Worm (Caenorhabditis elegans) whole organism, late embryonic: Measurements from ENCODE around the gene sra-33.
A peak's percentile ranks its signal among the peaks of the same experiment; 100 is the strongest.

Source experiments
- C08G9.2 ChIP-seq: sonication (generic microtip); optimal IDR thresholded peaks from 2 replicates; lab custom pipeline; 2016; ENCODE audit warnings: mild to moderate bottlenecking, missing genetic modification characterization, moderate library complexity, missing compliant biosample characterization
- F13H6.1 ChIP-seq: sonication (generic microtip); optimal IDR thresholded peaks from 2 replicates; lab custom pipeline; 2016; ENCODE audit warnings: missing genetic modification characterization, missing compliant biosample characterization
- K02D7.2 ChIP-seq: sonication (generic microtip); optimal IDR thresholded peaks from 2 replicates; lab custom pipeline; 2017; ENCODE audit warnings: mild to moderate bottlenecking, missing genetic modification characterization, missing compliant biosample characterization
- Y22D7AL.16 ChIP-seq: sonication (generic microtip); optimal IDR thresholded peaks from 2 replicates; lab custom pipeline; 2016; ENCODE audit warnings: missing genetic modification characterization, missing compliant biosample characterization
- ahr-1 ChIP-seq: sonication (generic microtip); optimal IDR thresholded peaks from 2 replicates; lab custom pipeline; 2016; ENCODE audit warnings: missing genetic modification characterization, missing compliant biosample characterization
- ama-1 ChIP-seq: fragments of 150-350 bp; optimal IDR thresholded peaks from 2 replicates; lab custom pipeline; 2014
- ceh-18 ChIP-seq: sonication (generic microtip); optimal IDR thresholded peaks from 2 replicates; lab custom pipeline; 2016; ENCODE audit warnings: missing genetic modification characterization, missing compliant biosample characterization
- ceh-19 ChIP-seq: fragments of 200-800 bp; sonication (Bioruptor generic); optimal IDR thresholded peaks from 2 replicates; lab custom pipeline; 2018; ENCODE audit warnings: mild to moderate bottlenecking, missing genetic modification characterization, missing compliant biosample characterization
- ceh-30 ChIP-seq: fragments of 150-350 bp; optimal IDR thresholded peaks from 2 replicates; lab custom pipeline; 2014; ENCODE audit warnings: missing biosample characterization, missing genetic modification characterization
- ceh-31 ChIP-seq: sonication (generic microtip); optimal IDR thresholded peaks from 2 replicates; lab custom pipeline; 2016; ENCODE audit warnings: missing genetic modification characterization, missing compliant biosample characterization
- ceh-34 ChIP-seq: sonication (generic microtip); optimal IDR thresholded peaks from 2 replicates; lab custom pipeline; 2016; ENCODE audit warnings: mild to moderate bottlenecking, missing genetic modification characterization, missing compliant biosample characterization
- ceh-45 ChIP-seq: fragments of 200-800 bp; sonication (Bioruptor generic); IDR thresholded peaks from 2 replicates; pipeline ENCODE4 v1.3.6; 2022; ENCODE audit warnings: missing genetic modification reagents, missing genetic modification characterization, missing compliant biosample characterization
- ceh-6 ChIP-seq: fragments of 200-800 bp; sonication (Bioruptor generic); optimal IDR thresholded peaks from 2 replicates; lab custom pipeline; 2018; ENCODE audit warnings: mild to moderate bottlenecking, missing genetic modification characterization, missing compliant biosample characterization
- ceh-9 ChIP-seq: sonication (generic microtip); optimal IDR thresholded peaks from 2 replicates; lab custom pipeline; 2016; ENCODE audit warnings: mild to moderate bottlenecking, missing genetic modification characterization, inconsistent platforms, missing compliant biosample characterization
- elt-2 ChIP-seq: sonication (generic microtip); optimal IDR thresholded peaks from 2 replicates; lab custom pipeline; 2016; ENCODE audit warnings: missing genetic modification reagents, missing genetic modification characterization, missing compliant biosample characterization
- fkh-6 ChIP-seq: sonication (generic microtip); optimal IDR thresholded peaks from 2 replicates; lab custom pipeline; 2016; ENCODE audit warnings: missing genetic modification characterization, missing compliant biosample characterization
- hlh-13 ChIP-seq: fragments of 200-800 bp; sonication (Bioruptor generic); optimal IDR thresholded peaks from 2 replicates; lab custom pipeline; 2018; ENCODE audit warnings: mild to moderate bottlenecking, missing genetic modification characterization, missing compliant biosample characterization
- hlh-15 ChIP-seq: sonication (generic microtip); optimal IDR thresholded peaks from 2 replicates; lab custom pipeline; 2016; ENCODE audit warnings: missing genetic modification characterization, missing compliant biosample characterization
- hlh-6 ChIP-seq: sonication (generic microtip); optimal IDR thresholded peaks from 2 replicates; lab custom pipeline; 2016; ENCODE audit warnings: missing genotype, missing genetic modification characterization, missing compliant biosample characterization
- hlh-8 ChIP-seq: sonication (generic microtip); optimal IDR thresholded peaks from 2 replicates; lab custom pipeline; 2016; ENCODE audit warnings: missing genotype, missing genetic modification characterization, missing compliant biosample characterization
- lim-6 ChIP-seq: sonication (generic microtip); optimal IDR thresholded peaks from 2 replicates; lab custom pipeline; 2016; ENCODE audit warnings: missing genetic modification characterization, missing compliant biosample characterization
- mec-3 ChIP-seq: sonication (generic microtip); optimal IDR thresholded peaks from 2 replicates; lab custom pipeline; 2016; ENCODE audit warnings: borderline replicate concordance, missing genetic modification characterization, missing compliant biosample characterization
- nfya-1 ChIP-seq: sonication (generic microtip); optimal IDR thresholded peaks from 2 replicates; lab custom pipeline; 2017; ENCODE audit warnings: missing genetic modification characterization, mild to moderate bottlenecking, missing compliant biosample characterization, antibody characterized with exemption, moderate library complexity
- npax-4 ChIP-seq: sonication (generic microtip); optimal IDR thresholded peaks from 2 replicates; lab custom pipeline; 2016; ENCODE audit warnings: missing genetic modification characterization, missing compliant biosample characterization
- pat-9 ChIP-seq: fragments of 200-800 bp; sonication (Bioruptor generic); optimal IDR thresholded peaks from 2 replicates; lab custom pipeline; 2018; ENCODE audit warnings: mild to moderate bottlenecking, missing genetic modification characterization, moderate library complexity, missing compliant biosample characterization
- pros-1 ChIP-seq: fragments of 150-350 bp; optimal IDR thresholded peaks from 2 replicates; lab custom pipeline; 2014; ENCODE audit warnings: missing biosample characterization, missing genetic modification reagents, missing genetic modification characterization
- ref-2 ChIP-seq: sonication (generic microtip); optimal IDR thresholded peaks from 2 replicates; lab custom pipeline; 2016; ENCODE audit warnings: missing genetic modification characterization, missing compliant biosample characterization
- rnt-1 ChIP-seq: sonication (generic microtip); optimal IDR thresholded peaks from 2 replicates; lab custom pipeline; 2016; ENCODE audit warnings: missing genetic modification characterization, missing compliant biosample characterization
- syd-9 ChIP-seq: sonication (generic microtip); optimal IDR thresholded peaks from 2 replicates; lab custom pipeline; 2016; ENCODE audit warnings: mild to moderate bottlenecking, missing genetic modification characterization, moderate library complexity, missing compliant biosample characterization
- tbx-2 ChIP-seq: sonication (generic microtip); optimal IDR thresholded peaks from 2 replicates; lab custom pipeline; 2016; ENCODE audit warnings: missing genetic modification characterization, missing compliant biosample characterization
- unc-3 ChIP-seq, 2 experiments: fragments of 200-800 bp in 1 of 2; sonication (Bioruptor generic) in 1 of 2; sonication (generic microtip) in 1 of 2; conservative IDR thresholded peaks in 1 of 2; optimal IDR thresholded peaks in 1 of 2; 2 replicates each; pipeline versions ENCODE4 v1.3.6 to Lab custom; 2016 to 2022; ENCODE audit warnings: missing compliant biosample characterization in 2 of 2, missing genetic modification characterization in 2 of 2, missing genetic modification reagents in 1 of 2
- unc-42 ChIP-seq: sonication (generic microtip); optimal IDR thresholded peaks from 2 replicates; lab custom pipeline; 2016; ENCODE audit warnings: missing genotype, missing genetic modification characterization, missing compliant biosample characterization
- unc-86 ChIP-seq: sonication (generic microtip); optimal IDR thresholded peaks from 2 replicates; lab custom pipeline; 2016; ENCODE audit warnings: missing genetic modification characterization, missing compliant biosample characterization
- zip-5 ChIP-seq: sonication (generic microtip); optimal IDR thresholded peaks from 2 replicates; lab custom pipeline; 2016; ENCODE audit warnings: missing genetic modification characterization, missing compliant biosample characterization
- ztf-16 ChIP-seq: sonication (generic microtip); optimal IDR thresholded peaks from 2 replicates; lab custom pipeline; 2017; ENCODE audit warnings: missing genetic modification characterization, missing compliant biosample characterization

The sra-33 gene

DNA sequence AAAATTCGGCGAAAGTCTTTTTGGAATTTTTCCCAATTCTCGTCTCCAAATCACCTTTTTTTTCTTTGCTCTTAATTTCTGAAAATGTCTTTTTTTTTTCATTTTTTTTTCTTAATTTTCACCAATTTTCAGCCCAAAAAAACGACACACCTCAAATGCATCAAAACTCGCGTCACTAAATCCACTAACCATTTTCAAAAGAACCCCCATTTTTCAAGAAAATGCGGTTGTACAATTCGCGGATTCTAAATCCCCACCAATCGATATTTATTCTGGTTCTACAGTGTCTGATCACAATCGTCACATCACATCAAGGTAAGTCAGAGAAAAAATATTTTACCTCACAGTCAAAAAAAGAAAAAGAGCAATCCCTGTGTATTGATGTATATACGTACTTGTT, 34.8 kb upstream of the sra-33 start, which contains the start of gene vab-1:
TSS of gene vab-1 (plus strand) at position 133 of the 400 bp plus-strand sequence.
- TF ChIP-seq ceh-45 (no peak), hlh-15 (tag; lab: Kevin White, UChicago) (no peak), F13H6.1 (tag; lab: Kevin White, UChicago) (no peak), hlh-8 (tag; lab: Kevin White, UChicago) (no peak), mec-3 (no peak), hlh-13 (GFP tag; lab: Kevin White, UChicago) (no peak), ceh-19 (GFP tag; lab: Kevin White, UChicago) (no peak), unc-3 (GFP tag; conservative IDR thresholded peaks at IDR 0.05; lab: Robert Waterston, UW) (no peak), unc-3 (tag; optimal IDR thresholded peaks at IDR 0.05; lab: Kevin White, UChicago) (no peak), ref-2 (no peak), syd-9 (tag; lab: Kevin White, UChicago) (no peak), nfya-1 (tag; lab: Kevin White, UChicago) (no peak), lim-6 (no peak), npax-4 (no peak), K02D7.2 (tag; lab: Kevin White, UChicago) (no peak), ahr-1 (tag; lab: Kevin White, UChicago) (no peak), ceh-18 (tag; lab: Kevin White, UChicago) (no peak), ztf-16 (tag; lab: Kevin White, UChicago) (no peak), pros-1 (tag; lab: Kevin White, UChicago) (no peak), fkh-6 (tag; lab: Kevin White, UChicago) (no peak), unc-42 (no peak)
- TF ChIP-seq, all 69 proteins: peak for 0

DNA sequence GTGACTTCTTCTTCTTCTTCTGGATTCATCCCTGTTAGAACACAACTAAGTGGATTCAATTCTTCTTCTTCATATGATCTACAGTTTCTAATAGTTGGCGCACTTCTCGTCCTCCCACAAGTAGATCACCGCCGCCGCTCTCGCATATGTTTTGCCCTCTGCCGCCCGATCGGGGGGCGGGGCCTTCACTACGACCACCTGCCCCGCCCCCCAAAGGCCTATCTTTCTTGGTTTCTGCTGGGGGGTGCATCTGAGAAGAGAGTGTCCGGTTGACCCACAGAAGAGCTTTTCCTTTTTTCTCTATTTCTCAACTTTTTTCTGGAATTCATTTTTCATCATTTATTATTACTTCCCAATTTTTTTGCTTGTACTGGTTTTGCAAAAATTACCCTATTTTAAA, 34.1 kb upstream of the sra-33 start:
- TF ChIP-seq unc-86 (tag; lab: Kevin White, UChicago) (peak; percentile 20), ceh-34 (peak; percentile 1), elt-2 (peak; percentile 33), ceh-31 (tag; lab: Kevin White, UChicago) (peak; percentile 38), rnt-1 (no peak), ref-2 (peak; percentile 1), tbx-2 (peak; percentile 11), nfya-1 (tag; lab: Kevin White, UChicago) (peak; percentile 23), ama-1 (lab: Kevin White, UChicago) (no peak), ceh-19 (GFP tag; lab: Kevin White, UChicago) (no peak), C08G9.2 (peak; percentile 2)
- TF ChIP-seq, all 69 proteins: peak for 8

DNA sequence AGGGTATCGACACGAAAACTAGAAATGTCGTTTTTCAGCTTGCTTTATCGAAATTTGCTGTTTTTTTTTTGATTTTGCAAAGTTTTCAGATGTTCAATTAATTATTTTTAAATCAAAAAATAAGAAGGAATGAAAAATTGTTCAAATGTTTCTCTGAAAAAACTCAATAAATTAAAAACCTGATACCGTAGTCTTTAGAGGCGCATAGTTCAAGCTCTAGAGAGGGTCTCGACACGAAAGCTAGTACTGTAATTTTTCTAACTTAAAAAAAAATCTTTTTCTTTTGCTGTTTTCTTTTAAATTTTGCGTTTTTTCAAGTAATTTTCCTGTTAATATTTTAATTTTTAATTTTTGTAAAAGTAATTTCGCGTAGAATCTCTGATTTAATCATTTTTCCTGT, 29.2 kb upstream of the sra-33 start:
- TF ChIP-seq pat-9 (tag; lab: Kevin White, UChicago), result no peak
- no peak for TF ChIP-seq unc-3 (GFP tag; conservative IDR thresholded peaks at IDR 0.05; lab: Robert Waterston, UW)
- TF ChIP-seq unc-3 (tag; optimal IDR thresholded peaks at IDR 0.05; lab: Kevin White, UChicago), result no peak
- no peak for TF ChIP-seq elt-2
- TF ChIP-seq ceh-9 (tag; lab: Kevin White, UChicago), result no peak
- TF ChIP-seq Y22D7AL.16, result no peak
- no peak for TF ChIP-seq F13H6.1 (tag; lab: Kevin White, UChicago)
- TF ChIP-seq ceh-6 (GFP tag; lab: Kevin White, UChicago), result no peak
- TF ChIP-seq hlh-6 (tag; lab: Kevin White, UChicago), result no peak
- TF ChIP-seq zip-5 (tag; lab: Kevin White, UChicago), result no peak

DNA sequence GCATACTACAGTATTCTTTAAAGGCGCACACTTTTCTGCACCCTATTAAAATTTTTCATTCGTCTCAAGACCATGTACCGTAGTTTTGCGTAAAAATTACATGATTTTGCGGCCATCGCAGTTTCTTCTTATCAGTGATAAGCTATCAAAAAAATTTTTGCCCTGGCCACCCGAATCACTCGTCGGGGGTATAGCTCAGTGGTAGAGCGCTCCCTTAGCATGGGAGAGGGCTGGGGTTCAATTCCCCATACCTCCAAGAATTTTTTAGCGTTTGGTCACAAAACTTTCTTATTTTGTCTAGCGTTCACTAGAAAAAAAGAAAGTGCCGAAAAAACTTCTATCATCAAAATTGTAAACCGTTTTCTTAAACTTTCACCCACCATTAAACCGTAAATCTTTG, 28.2 kb upstream of the sra-33 start:
- TF ChIP-seq elt-2 (peak; percentile 71), syd-9 (tag; lab: Kevin White, UChicago) (no peak)
- TF ChIP-seq, all 69 proteins: peak for 1

DNA sequence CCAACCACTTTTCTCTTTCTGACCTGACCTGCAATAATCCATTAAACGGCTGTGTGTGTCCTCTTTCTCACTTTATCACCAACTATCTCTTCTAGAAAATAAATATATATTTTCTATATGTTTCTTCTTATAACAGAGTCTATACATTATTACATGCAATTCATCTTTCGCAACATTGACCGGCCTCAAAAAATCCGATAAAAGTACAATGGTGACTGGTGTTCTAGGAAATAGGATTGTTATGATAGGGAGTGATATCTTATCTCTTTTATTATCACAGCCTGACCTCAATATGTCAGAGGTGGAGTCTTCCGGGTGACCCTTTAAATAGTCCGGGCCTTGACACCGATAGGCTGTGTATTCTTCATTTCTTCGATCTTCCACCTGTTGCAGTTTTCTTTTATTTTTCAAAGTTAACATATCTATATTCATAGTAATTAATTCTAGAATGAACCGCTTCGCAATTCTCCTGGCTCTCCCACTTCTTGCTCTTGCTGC, 25.5 kb upstream of the sra-33 start, which contains the start of gene dao-2:
TSS of gene dao-2 (plus strand) at position 448 of the 498 bp plus-strand sequence.
- TF ChIP-seq ceh-30 (no peak), K02D7.2 (tag; lab: Kevin White, UChicago) (no peak), elt-2 (peak; percentile 95)
